Fruit fly (Drosophila melanogaster) whole organism, embryonic: ENCODE results near the gene Sap130.

Source experiments
- ATbp ChIP-seq: fragments of 200-800 bp; sonication (Bioruptor generic); optimal IDR thresholded peaks from 2 replicates; lab custom pipeline; 2017; ENCODE audit warnings: missing biosample characterization, mild to moderate bottlenecking, missing genetic modification characterization, missing genetic modification reagents
- Abd-B ChIP-seq: fragments of 200-800 bp; sonication (Bioruptor generic); optimal IDR thresholded peaks from 2 replicates; lab custom pipeline; 2018; ENCODE audit warnings: missing biosample characterization, mild to moderate bottlenecking, missing genetic modification characterization, moderate library complexity
- Antp ChIP-seq: fragments of 200-800 bp; sonication (Bioruptor generic); optimal IDR thresholded peaks from 3 replicates; lab custom pipeline; 2016; ENCODE audit warnings: missing biosample characterization, missing genetic modification characterization
- BEAF-32 ChIP-seq: fragments of 200-800 bp; sonication (Bioruptor generic); optimal IDR thresholded peaks from 3 replicates; lab custom pipeline; 2017; ENCODE audit warnings: missing biosample characterization, missing genetic modification characterization, mild to moderate bottlenecking, moderate library complexity, missing genetic modification reagents
- BtbVII ChIP-seq: fragments of 200-800 bp; sonication (Bioruptor generic); optimal IDR thresholded peaks from 3 replicates; lab custom pipeline; 2017; ENCODE audit warnings: missing biosample characterization, mild to moderate bottlenecking, missing genetic modification characterization
- CG11504 ChIP-seq: fragments of 200-800 bp; sonication (Bioruptor generic); optimal IDR thresholded peaks from 3 replicates; lab custom pipeline; 2019; ENCODE audit warnings: missing biosample characterization, mild to moderate bottlenecking, missing genetic modification characterization, moderate library complexity
- CG12071 ChIP-seq: fragments of 200-800 bp; sonication (Bioruptor generic); optimal IDR thresholded peaks from 3 replicates; lab custom pipeline; 2018; ENCODE audit warnings: missing biosample characterization, mild to moderate bottlenecking, missing genetic modification characterization
- CG12155 ChIP-seq: fragments of 200-800 bp; sonication (Bioruptor generic); optimal IDR thresholded peaks from 3 replicates; lab custom pipeline; 2016; ENCODE audit warnings: missing biosample characterization, missing genetic modification characterization
- CG12219 ChIP-seq: fragments of 200-800 bp; sonication (Bioruptor generic); optimal IDR thresholded peaks from 3 replicates; lab custom pipeline; 2018; ENCODE audit warnings: missing biosample characterization, mild to moderate bottlenecking, missing genetic modification characterization
- CG1233 ChIP-seq: fragments of 200-800 bp; sonication (Bioruptor generic); optimal IDR thresholded peaks from 4 replicates; lab custom pipeline; 2018; ENCODE audit warnings: missing biosample characterization, mild to moderate bottlenecking, missing genetic modification characterization
- CG12769 ChIP-seq: fragments of 200-800 bp; sonication (Bioruptor generic); optimal IDR thresholded peaks from 2 replicates; lab custom pipeline; 2019; ENCODE audit warnings: missing biosample characterization, mild to moderate bottlenecking, missing genetic modification characterization, moderate library complexity
- CG14441 ChIP-seq: fragments of 200-800 bp; sonication (Bioruptor generic); IDR thresholded peaks from 2 replicates; pipeline ENCODE4 v1.3.6; 2022; ENCODE audit warnings: missing biosample characterization, missing genetic modification characterization
- CG1603 ChIP-seq: fragments of 200-800 bp; sonication (Bioruptor generic); optimal IDR thresholded peaks from 2 replicates; lab custom pipeline; 2019; ENCODE audit warnings: missing biosample characterization, mild to moderate bottlenecking, missing genetic modification characterization, moderate library complexity
- CG18599 ChIP-seq: fragments of 200-800 bp; sonication (Bioruptor generic); optimal IDR thresholded peaks from 3 replicates; lab custom pipeline; 2017; ENCODE audit warnings: missing biosample characterization, missing genetic modification characterization, mild to moderate bottlenecking, moderate library complexity, missing genetic modification reagents
- CG2116 ChIP-seq: fragments of 200-800 bp; sonication (Bioruptor generic); optimal IDR thresholded peaks from 3 replicates; lab custom pipeline; 2018; ENCODE audit warnings: missing biosample characterization, mild to moderate bottlenecking, missing genetic modification characterization
- CG30403 ChIP-seq: fragments of 200-800 bp; sonication (Bioruptor generic); optimal IDR thresholded peaks from 3 replicates; lab custom pipeline; 2016; ENCODE audit warnings: missing biosample characterization, missing genetic modification characterization
- CG3407 ChIP-seq: fragments of 200-800 bp; sonication (Bioruptor generic); optimal IDR thresholded peaks from 2 replicates; lab custom pipeline; 2018; ENCODE audit warnings: missing biosample characterization, mild to moderate bottlenecking, missing genetic modification characterization
- CG3847 ChIP-seq: fragments of 200-800 bp; sonication (Bioruptor generic); IDR thresholded peaks from 2 replicates; pipeline ENCODE4 v1.3.6; 2022; ENCODE audit warnings: missing biosample characterization, missing genetic modification characterization
- CG4360 ChIP-seq: fragments of 200-800 bp; sonication (Bioruptor generic); IDR thresholded peaks from 2 replicates; pipeline ENCODE4 v1.3.6; 2022; ENCODE audit warnings: missing biosample characterization, missing genetic modification characterization
- CG4617 ChIP-seq: fragments of 200-800 bp; sonication (Bioruptor generic); optimal IDR thresholded peaks from 3 replicates; lab custom pipeline; 2016; ENCODE audit warnings: missing biosample characterization, missing genetic modification characterization, borderline replicate concordance
- CG5180 ChIP-seq: fragments of 200-800 bp; sonication (Bioruptor generic); optimal IDR thresholded peaks from 3 replicates; lab custom pipeline; 2017; ENCODE audit warnings: missing biosample characterization, missing genetic modification characterization, mild to moderate bottlenecking, moderate library complexity, missing genetic modification reagents
- CG7839 ChIP-seq: fragments of 200-800 bp; sonication (Bioruptor generic); optimal IDR thresholded peaks from 3 replicates; lab custom pipeline; 2018; ENCODE audit warnings: missing biosample characterization, mild to moderate bottlenecking, missing genetic modification characterization, moderate library complexity
- D19B ChIP-seq: fragments of 200-800 bp; sonication (Bioruptor generic); optimal IDR thresholded peaks from 2 replicates; lab custom pipeline; 2017; ENCODE audit warnings: missing biosample characterization, mild to moderate bottlenecking, missing genetic modification characterization
- Dad ChIP-seq: fragments of 200-800 bp; sonication (Bioruptor generic); optimal IDR thresholded peaks from 3 replicates; lab custom pipeline; 2016; ENCODE audit warnings: missing biosample characterization, missing genetic modification characterization
- Dll ChIP-seq: fragments of 200-800 bp; sonication (Bioruptor generic); IDR thresholded peaks from 4 replicates; pipeline ENCODE4 v1.3.6; 2022; ENCODE audit warnings: missing biosample characterization, missing genetic modification characterization; ENCODE audit not compliant: partially characterized antibody
- Ets65A ChIP-seq: fragments of 200-800 bp; sonication (Bioruptor generic); peaks from one replicate; lab custom pipeline; 2016; ENCODE audit warnings: missing biosample characterization, missing genetic modification characterization
- HLH4C ChIP-seq: fragments of 200-800 bp; sonication (Bioruptor generic); IDR thresholded peaks from 3 replicates; pipeline ENCODE4 v1.3.6; 2022; ENCODE audit warnings: missing biosample characterization, missing genetic modification characterization; ENCODE audit not compliant: partially characterized antibody
- Jarid2 ChIP-seq: fragments of 200-800 bp; sonication (Bioruptor generic); optimal IDR thresholded peaks from 3 replicates; lab custom pipeline; 2017; ENCODE audit warnings: mild to moderate bottlenecking, missing biosample characterization, missing genetic modification reagents, missing genetic modification characterization
- MTF-1 ChIP-seq: fragments of 200-800 bp; sonication (Bioruptor generic); optimal IDR thresholded peaks from 2 replicates; lab custom pipeline; 2018; ENCODE audit warnings: missing biosample characterization, mild to moderate bottlenecking, missing genetic modification characterization, borderline replicate concordance
- Meics ChIP-seq: fragments of 200-800 bp; sonication (Bioruptor generic); optimal IDR thresholded peaks from 2 replicates; lab custom pipeline; 2017; ENCODE audit warnings: missing biosample characterization, mild to moderate bottlenecking, missing genetic modification characterization
- Neu2 ChIP-seq: fragments of 200-800 bp; sonication (Bioruptor generic); optimal IDR thresholded peaks from 3 replicates; lab custom pipeline; 2016; ENCODE audit warnings: missing biosample characterization, missing genetic modification characterization, borderline replicate concordance
- Nf-YC ChIP-seq: fragments of 200-800 bp; optimal IDR thresholded peaks from 3 replicates; lab custom pipeline; 2019; ENCODE audit warnings: missing biosample characterization, mild to moderate bottlenecking, missing genetic modification characterization, moderate library complexity
- PHDP ChIP-seq: fragments of 200-800 bp; sonication (Bioruptor generic); optimal IDR thresholded peaks from 3 replicates; lab custom pipeline; 2018; ENCODE audit warnings: missing biosample characterization, mild to moderate bottlenecking, missing genetic modification characterization, moderate library complexity
- Sox102F ChIP-seq: fragments of 200-800 bp; sonication (Bioruptor generic); optimal IDR thresholded peaks from 2 replicates; lab custom pipeline; 2018; ENCODE audit warnings: missing biosample characterization, mild to moderate bottlenecking, missing genetic modification characterization, moderate library complexity
- Taf1 ChIP-seq: fragments of 200-800 bp; sonication (Bioruptor generic); IDR thresholded peaks from 2 replicates; pipeline ENCODE4 v1.3.6; 2022; ENCODE audit warnings: missing biosample characterization, missing genetic modification characterization
- Xrp1 ChIP-seq: fragments of 200-800 bp; sonication (Bioruptor generic); IDR thresholded peaks from 2 replicates; pipeline ENCODE4 v1.3.6; 2022; ENCODE audit warnings: missing biosample characterization, missing genetic modification characterization
- dmrt99B ChIP-seq: fragments of 200-800 bp; sonication (Bioruptor generic); optimal IDR thresholded peaks from 2 replicates; lab custom pipeline; 2018; ENCODE audit warnings: missing biosample characterization, mild to moderate bottlenecking, missing genetic modification characterization, moderate library complexity
- eve ChIP-seq, 2 experiments: fragments of >200 bp; optimal IDR thresholded peaks; 2 replicates each; lab custom pipeline; 2017; ENCODE audit warnings: missing biosample characterization in 2 of 2, missing genetic modification characterization in 2 of 2
- fd96Cb ChIP-seq: fragments of 200-800 bp; sonication (Bioruptor generic); optimal IDR thresholded peaks from 2 replicates; lab custom pipeline; 2018; ENCODE audit warnings: missing biosample characterization, mild to moderate bottlenecking, missing genetic modification characterization, moderate library complexity
- fu2 ChIP-seq: fragments of 200-800 bp; sonication (Bioruptor generic); optimal IDR thresholded peaks from 2 replicates; lab custom pipeline; 2016; ENCODE audit warnings: missing biosample characterization, missing genetic modification characterization
- gem ChIP-seq: fragments of 200-800 bp; sonication (Bioruptor generic); optimal IDR thresholded peaks from 2 replicates; lab custom pipeline; 2019; ENCODE audit warnings: missing biosample characterization, mild to moderate bottlenecking, missing genetic modification characterization, moderate library complexity
- grau ChIP-seq: fragments of 200-800 bp; optimal IDR thresholded peaks from 3 replicates; lab custom pipeline; 2019; ENCODE audit warnings: missing biosample characterization, mild to moderate bottlenecking, missing genetic modification characterization, moderate library complexity
- ham ChIP-seq: fragments of 200-800 bp; sonication (Bioruptor generic); IDR thresholded peaks from 2 replicates; pipeline ENCODE4 v1.3.6; 2022; ENCODE audit warnings: missing biosample characterization, missing genetic modification characterization
- kni ChIP-seq: fragments of 200-800 bp; sonication (Bioruptor generic); optimal IDR thresholded peaks from 3 replicates; lab custom pipeline; 2017; ENCODE audit warnings: mild to moderate bottlenecking, missing biosample characterization, missing genetic modification reagents, missing genetic modification characterization
- lbe ChIP-seq: fragments of 200-800 bp; sonication (Bioruptor generic); optimal IDR thresholded peaks from 2 replicates; lab custom pipeline; 2016; ENCODE audit warnings: missing biosample characterization, mild to moderate bottlenecking, missing genetic modification characterization
- lmd ChIP-seq: fragments of 200-800 bp; sonication (Bioruptor generic); IDR thresholded peaks from 2 replicates; pipeline ENCODE4 v1.3.6; 2022; ENCODE audit warnings: missing biosample characterization, missing genetic modification characterization
- mam ChIP-seq: fragments of 200-800 bp; sonication (Bioruptor generic); optimal IDR thresholded peaks from 3 replicates; lab custom pipeline; 2016; ENCODE audit warnings: missing biosample characterization, missing genetic modification characterization
- sens ChIP-seq: fragments of 200-800 bp; sonication (Bioruptor generic); peaks from one replicate; lab custom pipeline; 2016; ENCODE audit warnings: missing biosample characterization, missing genetic modification characterization
- wek ChIP-seq: fragments of 200-800 bp; sonication (Bioruptor generic); optimal IDR thresholded peaks from 3 replicates; lab custom pipeline; 2018; ENCODE audit warnings: missing biosample characterization, mild to moderate bottlenecking, missing genetic modification characterization, moderate library complexity

Sap130 gene

dm6 chr3L:12798795-12799311 lies 6.8 kb upstream of the Sap130 start:
- 0 out of 2 replicates have a peak, but pooled peaks have one; percentile 20 for TF ChIP-seq lmd (GFP tag; lab: Robert Waterston, UW)
- TF ChIP-seq Sox102F (GFP tag; lab: Kevin White, UChicago): peak; percentile 48
- peak; percentile 39 for TF ChIP-seq PHDP (tag; lab: Kevin White, UChicago)
- peak; percentile 54 for TF ChIP-seq CG12769 (tag; lab: Kevin White, UChicago)
- TF ChIP-seq ATbp: peak; percentile 62
- no peak for TF ChIP-seq ham (GFP tag; lab: Robert Waterston, UW)
- no peak for TF ChIP-seq Taf1 (GFP tag; lab: Robert Waterston, UW)
- TF ChIP-seq Antp: no peak
- peak; percentile 0 for TF ChIP-seq Abd-B (GFP tag; lab: Kevin White, UChicago)
- TF ChIP-seq gem (tag; lab: Kevin White, UChicago): peak; percentile 41
- TF ChIP-seq CG1233 (GFP tag; lab: Kevin White, UChicago): peak; percentile 3
- peak; percentile 10 for TF ChIP-seq CG11504 (tag; lab: Kevin White, UChicago)
- TF ChIP-seq CG18599 (GFP tag; lab: Kevin White, UChicago): peak; percentile 51
- peak; percentile 43; the same call in 1 of the 2 replicates for TF ChIP-seq Xrp1 (GFP tag; lab: Robert Waterston, UW)
- peak; percentile 25 for TF ChIP-seq MTF-1 (GFP tag; lab: Kevin White, UChicago)
- peak; percentile 6 for TF ChIP-seq CG12071
- TF ChIP-seq CG7839 (tag; lab: Kevin White, UChicago): peak; percentile 7
- TF ChIP-seq CG14441 (GFP tag; lab: Robert Waterston, UW): 0 out of 2 replicates have a peak, but pooled peaks have one; percentile 6
- no peak for TF ChIP-seq lbe (GFP tag; lab: Kevin White, UChicago)
- TF ChIP-seq CG4360 (GFP tag; lab: Robert Waterston, UW): no peak
- TF ChIP-seq Meics: peak; percentile 21
- no peak for TF ChIP-seq Nf-YC (tag; lab: Kevin White, UChicago)
- peak; percentile 87 for TF ChIP-seq D19B
- no peak for TF ChIP-seq Dll
- peak; percentile 78 for TF ChIP-seq sens (GFP tag; lab: Kevin White, UChicago)
- peak; percentile 33 for TF ChIP-seq BtbVII
- TF ChIP-seq CG3847: no peak
- TF ChIP-seq kni (GFP tag; lab: Kevin White, UChicago): peak; percentile 28
- TF ChIP-seq CG12155 (GFP tag; lab: Kevin White, UChicago): peak; percentile 2
- TF ChIP-seq fu2 (GFP tag; lab: Kevin White, UChicago): peak; percentile 0
- peak; percentile 27 for TF ChIP-seq CG3407 (GFP tag; lab: Kevin White, UChicago)
- TF ChIP-seq HLH4C (GFP tag; lab: Robert Waterston, UW): no peak
- TF ChIP-seq eve (GFP tag; optimal IDR thresholded peaks at IDR 0.05; lab: Kevin White, UChicago): peak in 1 of 2 experiments; percentile 67
- no peak for TF ChIP-seq BEAF-32 (GFP tag; lab: Kevin White, UChicago)
- TF ChIP-seq CG2116 (GFP tag; lab: Kevin White, UChicago): no peak
- peak; percentile 88 for TF ChIP-seq Ets65A (GFP tag; lab: Kevin White, UChicago)
- TF ChIP-seq CG12219 (GFP tag; lab: Kevin White, UChicago): peak; percentile 12
- TF ChIP-seq Neu2 (GFP tag; lab: Kevin White, UChicago): no peak
- TF ChIP-seq CG1603: peak; percentile 5
- TF ChIP-seq Jarid2 (GFP tag; lab: Kevin White, UChicago): no peak
- no peak for TF ChIP-seq mam (GFP tag; lab: Kevin White, UChicago)
- TF ChIP-seq Dad: peak; percentile 15
- TF ChIP-seq CG4617 (GFP tag; lab: Kevin White, UChicago): no peak
- peak; percentile 7 for TF ChIP-seq CG30403
- TF ChIP-seq fd96Cb (tag; lab: Kevin White, UChicago): peak; percentile 1
- peak; percentile 32 for TF ChIP-seq CG5180 (GFP tag; lab: Kevin White, UChicago)
- TF ChIP-seq dmrt99B (tag; lab: Kevin White, UChicago): peak; percentile 16
- TF ChIP-seq grau: peak; percentile 20
- TF ChIP-seq wek (GFP tag; lab: Kevin White, UChicago): peak; percentile 37
